Fruit fly (Drosophila melanogaster) whole organism, embryonic: ENCODE results near the gene alpha-Est1.
A peak's percentile ranks its signal among the peaks of the same experiment; 100 is the strongest.

Experiments
- Ada2b ChIP-seq: fragments of 200-800 bp; sonication (Bioruptor generic); IDR thresholded peaks from 2 replicates; pipeline ENCODE4 v1.3.6; 2022; ENCODE audit warnings: missing biosample characterization, missing genetic modification characterization
- Asciz ChIP-seq: fragments of 200-800 bp; sonication (Bioruptor generic); optimal IDR thresholded peaks from 2 replicates; lab custom pipeline; 2017; ENCODE audit warnings: missing biosample characterization, mild to moderate bottlenecking, missing genetic modification characterization, missing genetic modification reagents
- BEAF-32 ChIP-seq: fragments of 200-800 bp; sonication (Bioruptor generic); optimal IDR thresholded peaks from 3 replicates; lab custom pipeline; 2017; ENCODE audit warnings: missing biosample characterization, missing genetic modification characterization, mild to moderate bottlenecking, moderate library complexity, missing genetic modification reagents
- Bgb ChIP-seq: fragments of 200-800 bp; sonication (Bioruptor generic); IDR thresholded peaks from 2 replicates; pipeline ENCODE4 v1.3.6; 2022; ENCODE audit warnings: missing biosample characterization, missing genetic modification characterization; ENCODE audit not compliant: partially characterized antibody
- CG12769 ChIP-seq: fragments of 200-800 bp; sonication (Bioruptor generic); optimal IDR thresholded peaks from 2 replicates; lab custom pipeline; 2019; ENCODE audit warnings: missing biosample characterization, mild to moderate bottlenecking, missing genetic modification characterization, moderate library complexity
- CG13624 ChIP-seq: fragments of 200-800 bp; sonication (Bioruptor generic); optimal IDR thresholded peaks from 2 replicates; lab custom pipeline; 2016; ENCODE audit warnings: missing biosample characterization, missing genetic modification characterization
- CG15269 ChIP-seq: fragments of 200-800 bp; sonication (Bioruptor generic); optimal IDR thresholded peaks from 2 replicates; lab custom pipeline; 2018; ENCODE audit warnings: missing biosample characterization, mild to moderate bottlenecking, missing genetic modification characterization, moderate library complexity
- CG17186 ChIP-seq: fragments of 200-800 bp; sonication (Bioruptor generic); optimal IDR thresholded peaks from 3 replicates; lab custom pipeline; 2017; ENCODE audit warnings: missing biosample characterization, missing genetic modification reagents, missing genetic modification characterization
- CG32532 ChIP-seq: fragments of 200-800 bp; sonication (Bioruptor generic); IDR thresholded peaks from 2 replicates; pipeline ENCODE4 v1.3.6; 2022; ENCODE audit warnings: missing biosample characterization, missing genetic modification characterization
- CG3407 ChIP-seq: fragments of 200-800 bp; sonication (Bioruptor generic); optimal IDR thresholded peaks from 2 replicates; lab custom pipeline; 2018; ENCODE audit warnings: missing biosample characterization, mild to moderate bottlenecking, missing genetic modification characterization
- CG7839 ChIP-seq: fragments of 200-800 bp; sonication (Bioruptor generic); optimal IDR thresholded peaks from 3 replicates; lab custom pipeline; 2018; ENCODE audit warnings: missing biosample characterization, mild to moderate bottlenecking, missing genetic modification characterization, moderate library complexity
- Dbx ChIP-seq: fragments of 200-800 bp; sonication (Bioruptor generic); IDR thresholded peaks from 3 replicates; pipeline ENCODE4 v1.3.6; 2022; ENCODE audit warnings: missing biosample characterization, missing genetic modification characterization
- Dll ChIP-seq: fragments of 200-800 bp; sonication (Bioruptor generic); IDR thresholded peaks from 4 replicates; pipeline ENCODE4 v1.3.6; 2022; ENCODE audit warnings: missing biosample characterization, missing genetic modification characterization; ENCODE audit not compliant: partially characterized antibody
- Fer1 ChIP-seq: fragments of 200-800 bp; sonication (Bioruptor generic); optimal IDR thresholded peaks from 2 replicates; lab custom pipeline; 2017; ENCODE audit warnings: missing biosample characterization, mild to moderate bottlenecking, missing genetic modification characterization
- HLH4C ChIP-seq: fragments of 200-800 bp; sonication (Bioruptor generic); IDR thresholded peaks from 3 replicates; pipeline ENCODE4 v1.3.6; 2022; ENCODE audit warnings: missing biosample characterization, missing genetic modification characterization; ENCODE audit not compliant: partially characterized antibody
- Jarid2 ChIP-seq: fragments of 200-800 bp; sonication (Bioruptor generic); optimal IDR thresholded peaks from 3 replicates; lab custom pipeline; 2017; ENCODE audit warnings: mild to moderate bottlenecking, missing biosample characterization, missing genetic modification reagents, missing genetic modification characterization
- Kr ChIP-seq: fragments of 200-800 bp; sonication (Bioruptor generic); optimal IDR thresholded peaks from 2 replicates; lab custom pipeline; 2017; ENCODE audit warnings: missing biosample characterization, mild to moderate bottlenecking, missing genetic modification characterization
- MBD-R2 ChIP-seq: fragments of 200-800 bp; sonication (Bioruptor generic); IDR thresholded peaks from 2 replicates; pipeline ENCODE4 v1.3.6; 2022; ENCODE audit warnings: missing biosample characterization, missing genetic modification characterization
- Med ChIP-seq: fragments of 200-800 bp; sonication (Bioruptor generic); peaks from one replicate; lab custom pipeline; 2016; ENCODE audit warnings: missing biosample characterization, missing genetic modification characterization, mild to moderate bottlenecking, inconsistent platforms, moderate library complexity
- Myb ChIP-seq: fragments of 200-800 bp; sonication (Bioruptor generic); optimal IDR thresholded peaks from 2 replicates; lab custom pipeline; 2016; ENCODE audit warnings: missing biosample characterization, missing genetic modification characterization
- NC2α ChIP-seq: fragments of 200-800 bp; sonication (Bioruptor generic); optimal IDR thresholded peaks from 2 replicates; lab custom pipeline; 2016; ENCODE audit warnings: missing biosample characterization, missing genetic modification characterization
- NfI ChIP-seq: fragments of 200-800 bp; sonication (Bioruptor generic); optimal IDR thresholded peaks from 3 replicates; lab custom pipeline; 2018; ENCODE audit warnings: missing biosample characterization, mild to moderate bottlenecking, missing genetic modification characterization, moderate library complexity
- Rfx ChIP-seq: fragments of 200-800 bp; sonication (Bioruptor generic); IDR thresholded peaks from 2 replicates; pipeline ENCODE4 v1.3.6; 2022; ENCODE audit warnings: missing biosample characterization, missing genetic modification characterization
- abd-A ChIP-seq: fragments of 200-800 bp; sonication (Bioruptor generic); optimal IDR thresholded peaks from 3 replicates; lab custom pipeline; 2019; ENCODE audit warnings: missing biosample characterization, mild to moderate bottlenecking, missing genetic modification characterization, moderate library complexity
- bowl ChIP-seq: fragments of 200-800 bp; sonication (Bioruptor generic); IDR thresholded peaks from 2 replicates; pipeline ENCODE4 v1.3.6; 2022; ENCODE audit warnings: missing biosample characterization, missing genetic modification characterization
- bsh ChIP-seq, 2 experiments: fragments of 200-800 bp; sonication (Bioruptor generic); optimal IDR thresholded peaks; 2 replicates each; lab custom pipeline; 2017 to 2018; ENCODE audit warnings: mild to moderate bottlenecking in 2 of 2, missing biosample characterization in 2 of 2, missing genetic modification characterization in 2 of 2, moderate library complexity in 1 of 2
- chinmo ChIP-seq: fragments of 200-800 bp; sonication (Bioruptor generic); IDR thresholded peaks from 4 replicates; pipeline ENCODE4 v1.3.6; 2022; ENCODE audit warnings: missing biosample characterization, missing genetic modification characterization; ENCODE audit not compliant: partially characterized antibody
- chn ChIP-seq: fragments of 200-800 bp; sonication (Bioruptor generic); optimal IDR thresholded peaks from 2 replicates; lab custom pipeline; 2016; ENCODE audit warnings: missing biosample characterization, missing genetic modification characterization
- croc ChIP-seq: fragments of 200-800 bp; sonication (Bioruptor generic); conservative IDR thresholded peaks from 3 replicates; pipeline ENCODE4 v1.3.6; 2022; ENCODE audit warnings: missing biosample characterization, missing genetic modification characterization
- dysf ChIP-seq: fragments of 200-800 bp; sonication (Bioruptor generic); IDR thresholded peaks from 3 replicates; pipeline ENCODE4 v1.3.6; 2022; ENCODE audit warnings: missing biosample characterization, missing genetic modification characterization
- eve ChIP-seq, 2 experiments: fragments of >200 bp; optimal IDR thresholded peaks; 2 replicates each; lab custom pipeline; 2017; ENCODE audit warnings: missing biosample characterization in 2 of 2, missing genetic modification characterization in 2 of 2
- fd96Cb ChIP-seq: fragments of 200-800 bp; sonication (Bioruptor generic); optimal IDR thresholded peaks from 2 replicates; lab custom pipeline; 2018; ENCODE audit warnings: missing biosample characterization, mild to moderate bottlenecking, missing genetic modification characterization, moderate library complexity
- gem ChIP-seq: fragments of 200-800 bp; sonication (Bioruptor generic); optimal IDR thresholded peaks from 2 replicates; lab custom pipeline; 2019; ENCODE audit warnings: missing biosample characterization, mild to moderate bottlenecking, missing genetic modification characterization, moderate library complexity
- kah ChIP-seq: fragments of 200-800 bp; sonication (Bioruptor generic); optimal IDR thresholded peaks from 2 replicates; lab custom pipeline; 2018; ENCODE audit warnings: missing biosample characterization, mild to moderate bottlenecking, missing genetic modification characterization
- mirr ChIP-seq: fragments of 200-800 bp; sonication (Bioruptor generic); optimal IDR thresholded peaks from 3 replicates; lab custom pipeline; 2018; ENCODE audit warnings: missing biosample characterization, mild to moderate bottlenecking, missing genetic modification characterization
- onecut ChIP-seq: fragments of 200-800 bp; sonication (Bioruptor generic); IDR thresholded peaks from 2 replicates; pipeline ENCODE4 v1.3.6; 2022; ENCODE audit warnings: missing biosample characterization, missing genetic modification characterization
- pfk ChIP-seq: fragments of 200-800 bp; sonication (Bioruptor generic); optimal IDR thresholded peaks from 2 replicates; lab custom pipeline; 2018; ENCODE audit warnings: missing biosample characterization, mild to moderate bottlenecking, missing genetic modification characterization, moderate library complexity
- rib ChIP-seq: fragments of 200-800 bp; sonication (Bioruptor generic); IDR thresholded peaks from 2 replicates; pipeline ENCODE4 v1.3.6; 2022; ENCODE audit warnings: missing biosample characterization, missing genetic modification characterization
- sd ChIP-seq: fragments of 200-800 bp; sonication (Bioruptor generic); optimal IDR thresholded peaks from 3 replicates; lab custom pipeline; 2018; ENCODE audit warnings: missing biosample characterization, mild to moderate bottlenecking, missing genetic modification characterization, moderate library complexity
- sens ChIP-seq: fragments of 200-800 bp; sonication (Bioruptor generic); peaks from one replicate; lab custom pipeline; 2016; ENCODE audit warnings: missing biosample characterization, missing genetic modification characterization
- sim ChIP-seq: fragments of 200-800 bp; sonication (Bioruptor generic); IDR thresholded peaks from 2 replicates; pipeline ENCODE4 v1.3.6; 2022; ENCODE audit warnings: missing biosample characterization, missing genetic modification characterization
- sqz ChIP-seq: fragments of 200-800 bp; sonication (Bioruptor generic); optimal IDR thresholded peaks from 3 replicates; lab custom pipeline; 2018; ENCODE audit warnings: missing biosample characterization, mild to moderate bottlenecking, missing genetic modification characterization
- sug ChIP-seq: fragments of 200-800 bp; optimal IDR thresholded peaks from 2 replicates; lab custom pipeline; 2019; ENCODE audit warnings: missing biosample characterization, mild to moderate bottlenecking, missing genetic modification characterization, moderate library complexity

The alpha-Est1 gene

DNA sequence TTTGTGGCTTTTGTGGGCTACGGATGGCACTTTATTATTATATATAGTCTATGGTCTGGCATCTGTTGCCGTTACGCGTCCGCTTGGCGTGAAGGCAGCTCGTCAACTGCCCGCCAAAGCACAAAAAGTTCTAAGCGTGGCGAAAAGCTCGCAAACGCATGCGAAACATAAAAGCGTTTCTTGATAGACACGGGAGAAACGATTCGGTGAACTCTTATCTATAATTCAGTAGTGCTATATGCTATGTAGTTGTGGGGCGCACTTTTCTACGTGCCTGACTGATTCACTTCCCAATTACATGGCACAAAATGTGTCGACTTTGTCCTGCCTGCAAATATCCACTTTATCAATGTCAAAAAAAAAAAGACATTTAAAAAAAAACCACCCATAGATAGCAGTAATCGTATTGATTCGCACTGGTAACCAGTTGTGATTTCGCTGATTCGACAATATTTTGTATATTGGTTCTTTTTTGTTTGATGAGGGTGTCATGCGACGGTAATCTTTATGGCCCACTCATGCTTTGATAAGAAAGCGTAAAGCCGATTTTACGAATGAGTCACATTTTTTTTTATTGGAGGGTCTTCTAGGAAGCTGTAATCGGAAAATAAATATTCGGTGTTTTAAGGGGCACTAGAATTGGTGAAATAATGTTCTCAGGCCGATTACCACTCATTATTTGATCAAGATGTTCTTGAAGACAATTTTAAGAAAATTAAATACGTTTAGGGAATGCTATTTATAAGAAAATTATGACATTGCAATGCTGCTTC is 43.7 kb downstream of the alpha-Est1 start, which contains the start of gene alpha-Est9 (continued):
- TF ChIP-seq sqz (GFP tag; lab: Kevin White, UChicago) (peak; percentile 11), abd-A (tag; lab: Kevin White, UChicago) (peak; percentile 50), CG15269 (tag; lab: Kevin White, UChicago) (no peak), Ada2b (no peak), croc (no peak), bsh (GFP tag; optimal IDR thresholded peaks at IDR 0.05; lab: Kevin White, UChicago) (no peak), rib (GFP tag; lab: Robert Waterston, UW) (peak; percentile 73), dysf (GFP tag; lab: Robert Waterston, UW) (peak; percentile 25; the same call in 1 of the 3 replicates), CG13624 (GFP tag; lab: Kevin White, UChicago) (no peak), Asciz (no peak), sd (peak; percentile 38), eve (GFP tag; optimal IDR thresholded peaks at IDR 0.05; lab: Kevin White, UChicago) (peak in 1 of 2 experiments; percentile 14), Med (GFP tag; lab: Kevin White, UChicago) (peak; percentile 87), Fer1 (GFP tag; lab: Kevin White, UChicago) (peak; percentile 45), Dbx (peak; percentile 65; the same call in 2 of the 3 replicates), bowl (no peak), sim (no peak), CG3407 (no peak), NfI (peak; percentile 1), mirr (GFP tag; lab: Kevin White, UChicago) (peak; percentile 78), Jarid2 (peak; percentile 85), CG17186 (GFP tag; lab: Kevin White, UChicago) (no peak), sens (GFP tag; lab: Kevin White, UChicago) (peak; percentile 63), Bgb (peak; percentile 48; the same call in 1 of the 2 replicates), HLH4C (GFP tag; lab: Robert Waterston, UW) (no peak), onecut (GFP tag; lab: Robert Waterston, UW) (no peak), Rfx (GFP tag; lab: Robert Waterston, UW) (peak; percentile 50; the same call in 1 of the 2 replicates), CG7839 (no peak), BEAF-32 (GFP tag; lab: Kevin White, UChicago) (no peak), gem (tag; lab: Kevin White, UChicago) (no peak)

DNA sequence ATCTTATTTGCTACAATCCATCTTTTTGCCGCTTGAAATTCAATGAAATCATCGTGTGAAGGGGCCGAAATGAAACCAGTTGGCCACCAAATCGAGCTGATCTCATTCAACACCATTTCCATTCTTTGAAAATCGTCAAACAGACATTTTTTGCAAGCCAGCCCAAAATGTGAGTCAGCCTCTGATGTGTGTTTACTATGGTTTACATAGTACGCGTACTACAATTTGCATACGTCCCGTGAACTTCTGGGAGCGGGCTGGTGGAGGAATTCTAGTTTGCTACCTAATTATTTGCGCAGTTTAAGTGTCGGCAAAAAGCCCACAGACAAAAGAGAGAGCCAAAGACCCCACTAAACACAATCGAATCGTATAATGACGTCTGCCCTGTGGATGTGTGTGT is 45.7 kb downstream of the alpha-Est1 start:
- TF ChIP-seq Myb (GFP tag; lab: Kevin White, UChicago): no peak
- peak; percentile 15 for TF ChIP-seq sug (tag; lab: Kevin White, UChicago)
- TF ChIP-seq kah (GFP tag; lab: Kevin White, UChicago): no peak
- TF ChIP-seq fd96Cb (tag; lab: Kevin White, UChicago): no peak
- no peak for TF ChIP-seq MBD-R2 (GFP tag; lab: Robert Waterston, UW)
- peak; percentile 45 for TF ChIP-seq CG12769 (tag; lab: Kevin White, UChicago)
- TF ChIP-seq Dbx: no peak
- peak; percentile 76 for TF ChIP-seq Med (GFP tag; lab: Kevin White, UChicago)
- no peak for TF ChIP-seq Kr (GFP tag; lab: Kevin White, UChicago)
- TF ChIP-seq NC2α (GFP tag; lab: Kevin White, UChicago): no peak
- TF ChIP-seq chinmo: 0 out of 4 replicates have a peak, but pooled peaks have one; percentile 40
- peak; percentile 55; the same call in 1 of the 2 replicates for TF ChIP-seq rib (GFP tag; lab: Robert Waterston, UW)
- 0 out of 2 replicates have a peak, but pooled peaks have one; percentile 21 for TF ChIP-seq CG32532 (GFP tag; lab: Robert Waterston, UW)
- no peak for TF ChIP-seq pfk (GFP tag; lab: Kevin White, UChicago)
- no peak for TF ChIP-seq Dll (GFP tag; lab: Robert Waterston, UW)
- no peak for TF ChIP-seq chn
- TF ChIP-seq sd: peak; percentile 48
- TF ChIP-seq, all 482 proteins: peak for 7
